Fruit fly (Drosophila melanogaster): Measurements from ENCODE around the gene CG34265.

Gene CG34265

dm6 chr3L:3301171-3301738 is 33.0 kb downstream of the CG34265 start (continued):
- TF ChIP-seq Eip75B (GFP tag; optimal IDR thresholded peaks at IDR 0.05) = peak; percentile 19
- TF ChIP-seq net (GFP tag; optimal IDR thresholded peaks at IDR 0.05) = peak; percentile 39
- peak; percentile 14 for TF ChIP-seq Smox (GFP tag; optimal IDR thresholded peaks at IDR 0.05)
- no peak for TF ChIP-seq Hr38 (GFP tag; optimal IDR thresholded peaks at IDR 0.05)
- no peak for TF ChIP-seq CG8632 (GFP tag; optimal IDR thresholded peaks at IDR 0.05)
- TF ChIP-seq fd85E (GFP tag; optimal IDR thresholded peaks at IDR 0.05) = no peak
- peak; percentile 83 for TF ChIP-seq CG15336 (GFP tag; IDR thresholded peaks at IDR 0.05)
- peak; percentile 80 for TF ChIP-seq CG8119 (GFP tag; IDR thresholded peaks at IDR 0.05)
- peak; percentile 16 for TF ChIP-seq Hr39 (GFP tag; optimal IDR thresholded peaks at IDR 0.05)
- peak in 1 of 2 experiments; percentile 69 for TF ChIP-seq salr (GFP tag; optimal IDR thresholded peaks at IDR 0.05)
- no peak for TF ChIP-seq CG11902 (GFP tag; optimal IDR thresholded peaks at IDR 0.05)
- TF ChIP-seq CG34406 (GFP tag; optimal IDR thresholded peaks at IDR 0.05) = no peak
- TF ChIP-seq topi (GFP tag; optimal IDR thresholded peaks at IDR 0.05) = peak; percentile 27
- peak; percentile 43; the same call in 1 of the 2 replicates for TF ChIP-seq CG11294 (GFP tag; IDR thresholded peaks at IDR 0.05)
- TF ChIP-seq spab (GFP tag; optimal IDR thresholded peaks at IDR 0.05) = no peak
- TF ChIP-seq CG11762 (GFP tag; optimal IDR thresholded peaks at IDR 0.05; ENCODE audit: insufficient read depth) = no peak
- TF ChIP-seq CG7368 (GFP tag; optimal IDR thresholded peaks at IDR 0.05) = no peak
- TF ChIP-seq dac (GFP tag; optimal IDR thresholded peaks at IDR 0.05) = peak; percentile 12
- no peak for TF ChIP-seq CG1621 (tag; optimal IDR thresholded peaks at IDR 0.05)
- TF ChIP-seq ss (GFP tag; optimal IDR thresholded peaks at IDR 0.05) = no peak
- peak; percentile 62 for TF ChIP-seq svp (GFP tag)
- TF ChIP-seq CG6276 (GFP tag; optimal IDR thresholded peaks at IDR 0.05) = peak; percentile 77

dm6 chr3L:3303087-3303526 is 34.8 kb downstream of the CG34265 start, which contains the start of gene CG14968:
TSS of gene CG14968 (minus strand) at chr3L:3303112.
- peak; percentile 92 for TF ChIP-seq CG6792 (GFP tag; optimal IDR thresholded peaks at IDR 0.05)
- peak; percentile 92 for TF ChIP-seq net (GFP tag; optimal IDR thresholded peaks at IDR 0.05)
- TF ChIP-seq CG7368 (GFP tag; optimal IDR thresholded peaks at IDR 0.05) = peak; percentile 91
- peak; percentile 97 for TF ChIP-seq topi (GFP tag; optimal IDR thresholded peaks at IDR 0.05)
- peak; percentile 96 for TF ChIP-seq cyc (GFP tag; optimal IDR thresholded peaks at IDR 0.05)
- peak; percentile 97 for TF ChIP-seq OdsH (GFP tag; optimal IDR thresholded peaks at IDR 0.05)
- TF ChIP-seq CG6163 (GFP tag; IDR thresholded peaks at IDR 0.05) = peak; percentile 99
- peak; percentile 89 for TF ChIP-seq CG4318 (GFP tag; optimal IDR thresholded peaks at IDR 0.05)
- peak; percentile 94 for TF ChIP-seq Ets96B (tag; optimal IDR thresholded peaks at IDR 0.05)
- TF ChIP-seq Hr39 (GFP tag; optimal IDR thresholded peaks at IDR 0.05) = peak; percentile 84
- peak; percentile 96 for TF ChIP-seq CG8632 (GFP tag; optimal IDR thresholded peaks at IDR 0.05)
- TF ChIP-seq CG1621 (tag; optimal IDR thresholded peaks at IDR 0.05) = peak; percentile 67
- peak; percentile 83 for TF ChIP-seq Ets21C (GFP tag; optimal IDR thresholded peaks at IDR 0.05)
- TF ChIP-seq dac (GFP tag; optimal IDR thresholded peaks at IDR 0.05) = peak; percentile 83
- TF ChIP-seq Sox14 (GFP tag; optimal IDR thresholded peaks at IDR 0.05) = peak; percentile 87
- TF ChIP-seq vri (GFP tag; optimal IDR thresholded peaks at IDR 0.05) = peak; percentile 92
- TF ChIP-seq CG10669 (GFP tag; optimal IDR thresholded peaks at IDR 0.05) = peak; percentile 93
- TF ChIP-seq eg (GFP tag; IDR thresholded peaks at IDR 0.05) = peak; percentile 97
- TF ChIP-seq Smox (GFP tag; optimal IDR thresholded peaks at IDR 0.05) = peak; percentile 95
- TF ChIP-seq CG3919 (GFP tag; optimal IDR thresholded peaks at IDR 0.05) = peak; percentile 97
- TF ChIP-seq CG10631 (GFP tag; optimal IDR thresholded peaks at IDR 0.05) = peak; percentile 89
- TF ChIP-seq dsx (GFP tag; optimal IDR thresholded peaks at IDR 0.05; ENCODE audit: poor library complexity, severe bottlenecking) = peak; percentile 91
- TF ChIP-seq esn (GFP tag; optimal IDR thresholded peaks at IDR 0.05) = peak; percentile 95
- TF ChIP-seq Hr4 (GFP tag; optimal IDR thresholded peaks at IDR 0.05) = peak; percentile 88
- TF ChIP-seq achi (GFP tag; optimal IDR thresholded peaks at IDR 0.05) = peak; percentile 95
- peak; percentile 89 for TF ChIP-seq CG31627 (GFP tag; optimal IDR thresholded peaks at IDR 0.05)
- TF ChIP-seq CG11762 (GFP tag; optimal IDR thresholded peaks at IDR 0.05; ENCODE audit: insufficient read depth) = peak; percentile 88
- TF ChIP-seq Gug (GFP tag; IDR thresholded peaks at IDR 0.05) = peak; percentile 95
- TF ChIP-seq CG3032 (tag; optimal IDR thresholded peaks at IDR 0.05) = peak; percentile 88
- peak; percentile 98 for TF ChIP-seq Eip78C (GFP tag)
- TF ChIP-seq spab (GFP tag; optimal IDR thresholded peaks at IDR 0.05) = peak; percentile 80
- TF ChIP-seq CG8119 (GFP tag; IDR thresholded peaks at IDR 0.05) = peak; percentile 97
- peak; percentile 91 for TF ChIP-seq CG8319 (GFP tag; optimal IDR thresholded peaks at IDR 0.05)
- peak; percentile 97 for TF ChIP-seq CG34406 (GFP tag; optimal IDR thresholded peaks at IDR 0.05)
- TF ChIP-seq acj6 (GFP tag; optimal IDR thresholded peaks at IDR 0.05) = peak; percentile 95
- TF ChIP-seq CG16779 (tag; optimal IDR thresholded peaks at IDR 0.05) = peak; percentile 78
- peak; percentile 93 for TF ChIP-seq lz (GFP tag; optimal IDR thresholded peaks at IDR 0.05)
- peak; percentile 94 for TF ChIP-seq Eip93F (GFP tag; optimal IDR thresholded peaks at IDR 0.05)
- TF ChIP-seq Eip75B (GFP tag; optimal IDR thresholded peaks at IDR 0.05) = peak; percentile 88
- no peak for TF ChIP-seq Hr38 (GFP tag; optimal IDR thresholded peaks at IDR 0.05)

Measured in whole organism, prepupa.